Fruit fly (Drosophila melanogaster) Kc167 (cell line): ENCODE measurements around the gene CG14668.

Source experiments
- Sin3A ChIP-seq: fragments of >200 bp; optimal IDR thresholded peaks from 2 replicates; lab custom pipeline; 2018; ENCODE audit warnings: missing external identifiers
- h ChIP-seq: fragments of >200 bp; optimal IDR thresholded peaks from 3 replicates; lab custom pipeline; 2018; ENCODE audit warnings: missing external identifiers
- psq ChIP-seq: fragments of >200 bp; optimal IDR thresholded peaks from 2 replicates; lab custom pipeline; 2017; ENCODE audit warnings: missing external identifiers

dm6 chr3R:5390095-5390663 is 2.7 kb upstream of the CG14668 start:
- TF ChIP-seq Sin3A (lab: Kevin White, UChicago) (no peak), h (lab: Kevin White, UChicago) (no peak), psq (lab: Kevin White, UChicago) (no peak)
